Worm (Caenorhabditis elegans): ENCODE data around the gene F52D10.2.

DNA sequence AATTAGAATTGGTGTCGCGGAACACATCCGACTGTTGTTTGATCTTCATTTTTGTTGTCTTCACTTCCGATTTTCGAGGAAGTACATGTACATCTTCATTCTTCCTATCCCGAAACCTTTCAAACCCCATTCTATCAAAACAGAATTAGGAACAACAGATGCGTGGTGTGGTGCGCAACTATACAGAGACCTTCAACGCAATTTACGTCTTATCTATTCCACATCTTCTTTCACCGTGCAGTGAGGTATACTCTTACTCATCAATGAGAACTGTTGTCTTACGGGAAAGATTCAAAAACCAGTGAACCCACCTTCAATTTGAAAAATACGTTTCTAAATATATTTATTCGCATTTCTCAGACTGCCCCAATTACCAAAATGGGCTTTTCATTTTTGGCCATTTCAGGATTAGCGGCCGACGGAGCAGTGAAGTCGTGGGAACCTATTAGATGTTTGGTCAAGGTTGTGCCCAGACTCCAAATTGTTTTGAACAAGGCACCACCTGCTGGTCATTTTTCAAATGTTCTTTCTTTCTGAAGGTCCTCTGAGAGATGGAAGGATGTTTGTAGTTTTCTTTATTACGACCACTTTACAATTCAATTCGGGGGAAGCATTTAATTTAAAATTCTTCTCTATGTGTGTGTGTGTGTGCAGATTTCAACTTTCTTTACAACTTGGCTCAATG, 15.4 kb upstream of the F52D10.2 start:
- TF ChIP-seq pqm-1 (tag; optimal IDR thresholded peaks at IDR 0.05) (no peak), nhr-11 (tag; optimal IDR thresholded peaks at IDR 0.05) (no peak), nhr-237 (tag; optimal IDR thresholded peaks at IDR 0.05) (no peak)
